Worm (Caenorhabditis elegans): Measurements from ENCODE around the gene srh-85.
A peak's percentile ranks its signal among the peaks of the same experiment; 100 is the strongest.

Gene srh-85

ce11 chrV:2987407-2987806, at the start of gene srh-85:
srh-85 (minus strand) TSS chrV:2987507.
- TF ChIP-seq fkh-10 (GFP tag; optimal IDR thresholded peaks at IDR 0.05) (no peak), efl-1 (optimal IDR thresholded peaks at IDR 0.05) (no peak), efl-1 (GFP tag; optimal IDR thresholded peaks at IDR 0.05 in 1 of 2) (peak in 1 of 2 experiments; percentile 62)

ce11 chrV:3034236-3034635, 46.9 kb upstream of the srh-85 start, which contains the start of gene srw-8:
srw-8 (minus strand) TSS chrV:3034336.
- no peak for TF ChIP-seq nhr-77 (tag; optimal IDR thresholded peaks at IDR 0.05)
- TF ChIP-seq nhr-19 (GFP tag; conservative IDR thresholded peaks at IDR 0.05), result no peak
- no peak for TF ChIP-seq alr-1 (tag; optimal IDR thresholded peaks at IDR 0.05; ENCODE audit: borderline replicate concordance)
- no peak for TF ChIP-seq mab-9 (GFP tag; IDR thresholded peaks at IDR 0.05)
- no peak for TF ChIP-seq grh-1 (GFP tag; IDR thresholded peaks at IDR 0.05)
- no peak for TF ChIP-seq ces-1 (GFP tag; optimal IDR thresholded peaks at IDR 0.05)
- TF ChIP-seq snu-23 (GFP tag; optimal IDR thresholded peaks at IDR 0.05), result no peak
- no peak for TF ChIP-seq lin-14 (GFP tag; optimal IDR thresholded peaks at IDR 0.05)
- no peak for TF ChIP-seq vab-15 (tag; optimal IDR thresholded peaks at IDR 0.05)
- TF ChIP-seq pqm-1 (tag; optimal IDR thresholded peaks at IDR 0.05), result no peak
- no peak for TF ChIP-seq efl-1 (optimal IDR thresholded peaks at IDR 0.05)
- TF ChIP-seq efl-1 (GFP tag; optimal IDR thresholded peaks at IDR 0.05 in 1 of 2), result no peak
- no peak for TF ChIP-seq blmp-1 (tag; optimal IDR thresholded peaks at IDR 0.05)
- TF ChIP-seq sup-37 (GFP tag; optimal IDR thresholded peaks at IDR 0.05), result no peak
- no peak for TF ChIP-seq F16B12.6 (tag; optimal IDR thresholded peaks at IDR 0.05)
- TF ChIP-seq fkh-4 (tag; optimal IDR thresholded peaks at IDR 0.05; ENCODE audit: borderline replicate concordance), result no peak
- TF ChIP-seq sptf-1 (tag; optimal IDR thresholded peaks at IDR 0.05), result no peak
- TF ChIP-seq lsy-2 (tag; optimal IDR thresholded peaks at IDR 0.05), result no peak
- no peak for TF ChIP-seq ztf-11 (tag; optimal IDR thresholded peaks at IDR 0.05)
- no peak for TF ChIP-seq mef-2 (tag; optimal IDR thresholded peaks at IDR 0.05)
- TF ChIP-seq nhr-47 (tag; optimal IDR thresholded peaks at IDR 0.05), result no peak

- no peak for TF ChIP-seq elt-2 (tag; optimal IDR thresholded peaks at IDR 0.05)
- no peak for TF ChIP-seq sup-37 (GFP tag; optimal IDR thresholded peaks at IDR 0.05)
- TF ChIP-seq nhr-12 (tag; optimal IDR thresholded peaks at IDR 0.05), result no peak
- TF ChIP-seq pqm-1 (tag; optimal IDR thresholded peaks at IDR 0.05), result no peak
- no peak for TF ChIP-seq aly-2 (tag; optimal IDR thresholded peaks at IDR 0.05)
- TF ChIP-seq hpl-2 (GFP tag; optimal IDR thresholded peaks at IDR 0.05), result no peak
- TF ChIP-seq irx-1 (tag; optimal IDR thresholded peaks at IDR 0.05), result no peak
- TF ChIP-seq tlp-1 (tag; optimal IDR thresholded peaks at IDR 0.05), result no peak
- TF ChIP-seq ces-1 (GFP tag; optimal IDR thresholded peaks at IDR 0.05), result no peak
- no peak for TF ChIP-seq unc-98 (GFP tag; IDR thresholded peaks at IDR 0.05)
- no peak for TF ChIP-seq ceh-82 (tag; optimal IDR thresholded peaks at IDR 0.05)
- no peak for TF ChIP-seq mef-2 (tag; optimal IDR thresholded peaks at IDR 0.05)
- no peak for TF ChIP-seq ets-5 (GFP tag; IDR thresholded peaks at IDR 0.05)
- no peak for TF ChIP-seq egl-13 (tag; optimal IDR thresholded peaks at IDR 0.05)
- TF ChIP-seq lin-35 (GFP tag; optimal IDR thresholded peaks at IDR 0.05), result no peak
- TF ChIP-seq nhr-71 (tag; optimal IDR thresholded peaks at IDR 0.05), result no peak
- no peak for TF ChIP-seq lin-15B (tag; optimal IDR thresholded peaks at IDR 0.05)
These were observed 45.0 kb upstream of the srh-85 start, which contains the start of gene irld-38 for ce11 chrV:3032343-3032742. irld-38 (minus strand) TSS chrV:3032443.

- TF ChIP-seq efl-1 (optimal IDR thresholded peaks at IDR 0.05) (no peak), efl-1 (GFP tag; optimal IDR thresholded peaks at IDR 0.05 in 1 of 2) (peak in 1 of 2 experiments; percentile 80), sup-37 (GFP tag; optimal IDR thresholded peaks at IDR 0.05) (no peak)
These were observed 40.9 kb upstream of the srh-85 start, which contains the start of gene asp-7 for ce11 chrV:3028205-3028604. asp-7 (plus strand) TSS chrV:3028285.

- no peak for TF ChIP-seq aha-1 (tag; optimal IDR thresholded peaks at IDR 0.05)
- peak; percentile 60 for TF ChIP-seq elt-2 (tag; optimal IDR thresholded peaks at IDR 0.05)
These were observed 37.0 kb upstream of the srh-85 start, which contains the start of gene asp-8 for ce11 chrV:3024274-3024673. asp-8 (plus strand) TSS chrV:3024549.
